Worm (Caenorhabditis elegans) whole organism, mixed stage, embryonic: ENCODE measurements around the gene F32D8.15.

Experiments
- M03D4.4 ChIP-seq: sonication (generic microtip); optimal IDR thresholded peaks from 2 replicates; lab custom pipeline; 2017; ENCODE audit warnings: mild to moderate bottlenecking, missing genetic modification characterization, missing compliant biosample characterization
- bed-3 ChIP-seq: fragments of 200-800 bp; sonication (Bioruptor generic); optimal IDR thresholded peaks from 3 replicates; lab custom pipeline; 2018; ENCODE audit warnings: mild to moderate bottlenecking, missing genetic modification characterization, moderate library complexity, missing compliant biosample characterization
- blmp-1 ChIP-seq: fragments of 150-350 bp; optimal IDR thresholded peaks from 2 replicates; lab custom pipeline; 2014; ENCODE audit warnings: missing biosample characterization, missing genetic modification characterization
- ceh-39 ChIP-seq: fragments of 150-350 bp; optimal IDR thresholded peaks from 2 replicates; lab custom pipeline; 2014; ENCODE audit warnings: missing biosample characterization, missing genetic modification characterization
- ceh-43 ChIP-seq: fragments of 200-800 bp; sonication (Bioruptor generic); optimal IDR thresholded peaks from 2 replicates; lab custom pipeline; 2018; ENCODE audit warnings: mild to moderate bottlenecking, missing genetic modification characterization, moderate library complexity, missing compliant biosample characterization
- ceh-83 ChIP-seq: fragments of 200-800 bp; sonication (Bioruptor generic); optimal IDR thresholded peaks from 2 replicates; lab custom pipeline; 2018; ENCODE audit warnings: mild to moderate bottlenecking, missing genetic modification characterization, missing compliant biosample characterization
- ces-1 ChIP-seq: fragments of 150-350 bp; optimal IDR thresholded peaks from 2 replicates; lab custom pipeline; 2014; ENCODE audit warnings: missing biosample characterization, missing genetic modification reagents, missing genetic modification characterization
- cnd-1 ChIP-seq: fragments of 200-800 bp; sonication (Bioruptor generic); optimal IDR thresholded peaks from 2 replicates; lab custom pipeline; 2018; ENCODE audit warnings: mild to moderate bottlenecking, missing genetic modification characterization, missing compliant biosample characterization
- drap-1 ChIP-seq: fragments of 200-800 bp; sonication (Bioruptor generic); optimal IDR thresholded peaks from 3 replicates; lab custom pipeline; 2018; ENCODE audit warnings: mild to moderate bottlenecking, missing genetic modification characterization, missing compliant biosample characterization
- elt-1 ChIP-seq: sonication (generic microtip); optimal IDR thresholded peaks from 2 replicates; lab custom pipeline; 2017; ENCODE audit warnings: missing genetic modification characterization, mild to moderate bottlenecking, missing compliant biosample characterization, antibody characterized with exemption, moderate library complexity, borderline replicate concordance; ENCODE audit not compliant: insufficient read depth
- elt-3 ChIP-seq: fragments of 150-350 bp; optimal IDR thresholded peaks from 2 replicates; lab custom pipeline; 2014; ENCODE audit warnings: missing biosample characterization, missing genetic modification characterization
- flh-1 ChIP-seq: fragments of 200-800 bp; sonication (Bioruptor generic); optimal IDR thresholded peaks from 2 replicates; lab custom pipeline; 2018; ENCODE audit warnings: mild to moderate bottlenecking, missing genetic modification characterization, moderate library complexity, missing compliant biosample characterization
- ham-2 ChIP-seq: fragments of 200-800 bp; sonication (Bioruptor generic); optimal IDR thresholded peaks from 2 replicates; lab custom pipeline; 2018; ENCODE audit warnings: mild to moderate bottlenecking, missing genetic modification characterization, missing compliant biosample characterization
- hlh-1 ChIP-seq: fragments of 150-350 bp; optimal IDR thresholded peaks from 2 replicates; lab custom pipeline; 2014; ENCODE audit warnings: missing biosample characterization, missing genetic modification reagents, missing genetic modification characterization
- lin-13 ChIP-seq: fragments of 150-350 bp; optimal IDR thresholded peaks from 2 replicates; lab custom pipeline; 2014; ENCODE audit warnings: missing biosample characterization, missing genetic modification characterization
- lin-32 ChIP-seq: fragments of 200-800 bp; sonication (Bioruptor generic); optimal IDR thresholded peaks from 2 replicates; lab custom pipeline; 2018; ENCODE audit warnings: mild to moderate bottlenecking, missing genetic modification characterization, missing compliant biosample characterization
- lsy-2 ChIP-seq: fragments of 150-350 bp; optimal IDR thresholded peaks from 2 replicates; lab custom pipeline; 2014; ENCODE audit warnings: missing biosample characterization, missing genetic modification characterization
- mab-5 ChIP-seq: fragments of 150-350 bp; optimal IDR thresholded peaks from 2 replicates; lab custom pipeline; 2014; ENCODE audit warnings: missing biosample characterization, missing genetic modification characterization
- mls-2 ChIP-seq: sonication (generic microtip); optimal IDR thresholded peaks from 2 replicates; lab custom pipeline; 2016; ENCODE audit warnings: mild to moderate bottlenecking, missing genetic modification characterization, moderate library complexity, missing compliant biosample characterization
- nhr-2 ChIP-seq: fragments of 150-350 bp; optimal IDR thresholded peaks from 2 replicates; lab custom pipeline; 2014; ENCODE audit warnings: missing biosample characterization, missing genetic modification characterization
- nhr-237 ChIP-seq: fragments of 150-350 bp; optimal IDR thresholded peaks from 2 replicates; lab custom pipeline; 2014; ENCODE audit warnings: missing biosample characterization, missing genetic modification characterization
- nhr-76 ChIP-seq: sonication (generic microtip); optimal IDR thresholded peaks from 2 replicates; lab custom pipeline; 2017; ENCODE audit warnings: missing biosample characterization, missing genetic modification characterization
- pha-4 ChIP-seq: fragments of 150-350 bp; optimal IDR thresholded peaks from 2 replicates; lab custom pipeline; 2018; ENCODE audit warnings: missing biosample characterization, missing genetic modification reagents, missing genetic modification characterization
- sem-2 ChIP-seq: fragments of 200-800 bp; sonication (Bioruptor generic); optimal IDR thresholded peaks from 2 replicates; lab custom pipeline; 2018; ENCODE audit warnings: mild to moderate bottlenecking, missing genetic modification characterization, missing compliant biosample characterization
- snpc-4 ChIP-seq: fragments of 150-350 bp; optimal IDR thresholded peaks from 2 replicates; lab custom pipeline; 2014; ENCODE audit warnings: missing biosample characterization, missing genetic modification characterization
- sptf-1 ChIP-seq: sonication (generic microtip); optimal IDR thresholded peaks from 2 replicates; lab custom pipeline; 2017; ENCODE audit warnings: mild to moderate bottlenecking, missing genetic modification characterization, moderate library complexity, missing compliant biosample characterization
- unc-120 ChIP-seq: sonication (generic microtip); optimal IDR thresholded peaks from 2 replicates; lab custom pipeline; 2017; ENCODE audit warnings: missing genetic modification characterization, missing compliant biosample characterization; ENCODE audit not compliant: poor library complexity, severe bottlenecking
- unc-39 ChIP-seq: fragments of 150-350 bp; optimal IDR thresholded peaks from 2 replicates; lab custom pipeline; 2014; ENCODE audit warnings: missing biosample characterization, missing genetic modification characterization
- unc-62 ChIP-seq: fragments of 150-350 bp; optimal IDR thresholded peaks from 2 replicates; lab custom pipeline; 2014; ENCODE audit warnings: missing biosample characterization, missing genetic modification reagents, missing genetic modification characterization
- zip-8 ChIP-seq: fragments of 150-350 bp; optimal IDR thresholded peaks from 2 replicates; lab custom pipeline; 2014; ENCODE audit warnings: missing biosample characterization, missing genetic modification characterization

The F32D8.15 gene

DNA sequence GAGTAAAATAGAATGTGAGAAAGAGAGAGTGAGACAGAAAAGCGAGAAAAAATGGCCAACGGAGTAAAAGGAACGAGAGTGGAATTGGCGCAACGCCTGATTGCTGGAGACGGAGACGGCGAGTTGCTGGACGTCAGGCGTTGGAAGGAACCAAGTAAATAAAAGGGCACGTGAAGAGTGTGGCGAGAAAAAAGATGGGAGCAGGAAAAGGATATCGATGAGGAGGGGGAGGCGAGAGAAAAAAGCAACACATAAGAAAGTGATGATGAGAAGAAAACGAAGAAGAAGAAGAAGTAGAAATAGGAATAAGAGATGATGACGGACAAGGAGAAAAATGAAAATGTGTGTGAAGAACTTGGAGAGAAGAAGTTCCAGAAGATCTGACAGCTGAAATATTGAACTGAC, 32.4 kb upstream of the F32D8.15 start:
- TF ChIP-seq bed-3 (GFP tag; lab: Kevin White, UChicago) (no peak), sptf-1 (tag; lab: Kevin White, UChicago) (peak; percentile 6), ces-1 (GFP tag; lab: Kevin White, UChicago) (peak; percentile 71)

DNA sequence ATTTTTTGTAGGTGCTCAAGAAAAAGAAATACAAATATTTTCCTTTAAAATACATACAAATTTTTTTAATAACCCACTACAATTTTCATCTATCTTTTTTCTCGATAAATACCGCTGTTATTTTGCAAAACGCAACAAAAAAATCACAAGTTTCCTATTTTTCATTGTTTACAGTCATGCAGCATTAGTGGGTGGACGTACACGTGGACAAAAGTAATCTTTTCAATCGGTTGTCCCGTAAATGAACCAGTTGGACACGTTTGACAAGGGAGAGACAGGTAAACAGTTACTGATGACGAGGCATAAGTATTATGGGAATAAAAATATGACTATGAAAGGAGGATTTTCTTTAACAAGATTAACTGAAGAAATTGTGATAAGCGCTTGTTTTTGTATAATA, 30.7 kb upstream of the F32D8.15 start:
- no peak for TF ChIP-seq lsy-2 (tag; lab: Kevin White, UChicago)
- TF ChIP-seq ceh-39: no peak
- no peak for TF ChIP-seq zip-8
- TF ChIP-seq lin-32 (GFP tag; lab: Kevin White, UChicago): no peak
- TF ChIP-seq pha-4 (tag; lab: Kevin White, UChicago): no peak
- no peak for TF ChIP-seq hlh-1 (tag; lab: Kevin White, UChicago)
- TF ChIP-seq snpc-4 (tag; lab: Kevin White, UChicago): no peak
- TF ChIP-seq flh-1 (GFP tag; lab: Kevin White, UChicago): no peak
- no peak for TF ChIP-seq ceh-43 (GFP tag; lab: Kevin White, UChicago)
- no peak for TF ChIP-seq unc-62 (GFP tag; lab: Kevin White, UChicago)
- no peak for TF ChIP-seq mab-5 (tag; lab: Kevin White, UChicago)
- TF ChIP-seq unc-39: no peak
- TF ChIP-seq lin-13 (tag; lab: Kevin White, UChicago): no peak
- no peak for TF ChIP-seq cnd-1 (tag; lab: Kevin White, UChicago)
- TF ChIP-seq ham-2 (GFP tag; lab: Kevin White, UChicago): no peak
- no peak for TF ChIP-seq unc-120
- no peak for TF ChIP-seq sem-2 (GFP tag; lab: Kevin White, UChicago)
- TF ChIP-seq ces-1 (GFP tag; lab: Kevin White, UChicago): no peak
- no peak for TF ChIP-seq mls-2 (tag; lab: Kevin White, UChicago)
- TF ChIP-seq elt-1 (tag; lab: Kevin White, UChicago): no peak

DNA sequence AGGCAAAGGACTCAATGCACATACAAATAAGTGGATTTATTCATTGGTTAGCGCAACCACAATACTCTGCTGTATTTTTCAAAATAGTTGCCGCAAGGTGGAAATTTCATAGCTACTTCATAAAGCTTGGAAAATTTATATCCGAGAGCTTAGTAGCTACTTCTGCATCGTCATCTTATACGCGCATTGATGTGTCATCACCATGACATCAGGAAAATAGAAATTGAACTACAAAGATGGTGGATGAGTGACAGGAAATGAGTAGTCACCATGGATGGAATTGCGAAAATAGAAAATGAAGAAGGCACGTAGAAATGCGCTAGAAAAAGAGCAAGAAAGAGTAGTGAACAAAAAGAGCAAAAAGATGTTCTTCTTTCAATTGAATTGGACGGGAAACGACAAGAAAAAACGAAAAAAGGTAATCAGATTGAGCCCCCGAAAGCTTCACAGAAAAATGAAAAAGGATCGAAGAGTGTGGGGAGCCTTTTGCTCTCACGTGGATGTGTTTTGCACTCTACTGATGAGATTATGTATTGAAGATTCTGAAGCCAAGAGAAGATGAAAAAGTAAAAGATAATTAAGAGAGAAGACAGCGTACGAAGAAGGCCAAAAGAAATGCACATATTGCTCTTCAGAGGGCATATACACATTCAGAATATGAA, 28.8 kb upstream of the F32D8.15 start:
- TF ChIP-seq ces-1 (GFP tag; lab: Kevin White, UChicago) (peak; percentile 67), blmp-1 (tag; lab: Kevin White, UChicago) (no peak), elt-3 (tag; lab: Kevin White, UChicago) (no peak), snpc-4 (tag; lab: Kevin White, UChicago) (no peak)

DNA sequence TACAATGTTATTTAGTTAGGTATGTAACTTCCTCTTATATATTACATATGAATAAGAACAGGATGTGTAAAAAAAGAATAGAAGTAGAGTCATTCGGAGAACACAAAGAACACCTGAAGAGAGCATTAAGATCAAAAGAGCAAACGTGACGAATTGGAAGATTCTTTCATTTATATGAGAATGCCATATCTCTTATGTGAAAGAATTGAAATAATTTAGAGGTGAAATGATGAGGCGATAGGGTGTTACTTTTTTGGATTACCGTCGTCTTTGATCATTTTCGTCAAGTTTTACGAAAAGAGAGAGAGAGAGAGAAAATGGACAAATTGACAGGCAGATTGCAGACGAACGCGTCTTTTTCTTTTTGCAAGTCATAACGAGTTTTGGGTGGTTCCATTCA, 27.3 kb upstream of the F32D8.15 start:
- TF ChIP-seq nhr-237 (tag; lab: Kevin White, UChicago) (no peak), sptf-1 (tag; lab: Kevin White, UChicago) (no peak), elt-3 (tag; lab: Kevin White, UChicago) (no peak), ceh-43 (GFP tag; lab: Kevin White, UChicago) (no peak), lsy-2 (tag; lab: Kevin White, UChicago) (no peak), ceh-83 (GFP tag; lab: Kevin White, UChicago) (no peak), snpc-4 (tag; lab: Kevin White, UChicago) (no peak), elt-1 (tag; lab: Kevin White, UChicago) (no peak), flh-1 (GFP tag; lab: Kevin White, UChicago) (no peak), lin-32 (GFP tag; lab: Kevin White, UChicago) (no peak), cnd-1 (tag; lab: Kevin White, UChicago) (no peak), ces-1 (GFP tag; lab: Kevin White, UChicago) (no peak), nhr-2 (tag; lab: Kevin White, UChicago) (no peak), unc-39 (no peak)

DNA sequence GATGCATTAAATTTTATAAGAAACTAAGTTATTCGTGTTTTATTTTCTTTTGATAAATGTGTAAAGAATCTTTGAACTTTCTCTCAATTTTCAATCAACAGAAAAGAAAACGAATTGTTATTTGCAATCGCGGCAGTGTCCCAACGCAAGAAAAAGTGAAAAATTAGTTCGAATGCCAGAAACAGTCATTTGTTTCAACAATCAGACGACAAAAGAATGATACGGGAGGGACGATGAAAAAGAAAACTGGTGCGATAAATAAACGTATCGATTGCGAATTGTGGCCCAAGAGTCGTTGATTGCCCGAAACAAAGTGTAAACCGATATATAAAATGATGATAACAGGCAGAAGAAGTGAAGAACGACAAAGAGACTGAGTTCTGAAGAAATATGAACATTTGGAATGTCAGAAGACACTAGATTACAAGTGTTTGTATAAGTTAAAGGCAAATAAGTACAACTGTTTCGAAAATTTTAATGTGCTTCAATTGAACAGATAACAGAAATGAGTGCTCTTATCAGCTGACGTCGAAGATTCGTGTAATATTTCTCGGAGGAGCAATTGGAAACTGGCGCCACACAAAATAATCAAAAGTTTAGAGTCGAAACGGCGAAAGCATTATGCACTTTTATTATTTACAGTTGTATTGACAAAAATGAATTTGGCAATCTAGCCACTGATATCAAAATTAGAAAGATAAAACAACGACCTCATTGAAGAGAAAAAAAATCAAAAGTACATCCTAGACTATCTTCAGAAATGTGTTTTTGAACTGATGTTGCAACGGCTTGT, 25.8 kb upstream of the F32D8.15 start:
- TF ChIP-seq lin-32 (GFP tag; lab: Kevin White, UChicago): no peak
- TF ChIP-seq ces-1 (GFP tag; lab: Kevin White, UChicago): no peak
- no peak for TF ChIP-seq flh-1 (GFP tag; lab: Kevin White, UChicago)
- TF ChIP-seq sem-2 (GFP tag; lab: Kevin White, UChicago): no peak
- no peak for TF ChIP-seq ceh-43 (GFP tag; lab: Kevin White, UChicago)
- TF ChIP-seq ceh-83 (GFP tag; lab: Kevin White, UChicago): no peak
- no peak for TF ChIP-seq mab-5 (tag; lab: Kevin White, UChicago)
- no peak for TF ChIP-seq zip-8
- no peak for TF ChIP-seq blmp-1 (tag; lab: Kevin White, UChicago)
- TF ChIP-seq unc-39: no peak
- no peak for TF ChIP-seq M03D4.4 (tag; lab: Kevin White, UChicago)
- TF ChIP-seq elt-1 (tag; lab: Kevin White, UChicago): no peak
- no peak for TF ChIP-seq bed-3 (GFP tag; lab: Kevin White, UChicago)
- TF ChIP-seq snpc-4 (tag; lab: Kevin White, UChicago): no peak
- TF ChIP-seq nhr-76 (tag; lab: Kevin White, UChicago): no peak
- no peak for TF ChIP-seq hlh-1 (tag; lab: Kevin White, UChicago)
- TF ChIP-seq drap-1 (GFP tag; lab: Kevin White, UChicago): no peak
- TF ChIP-seq ceh-39: no peak
